Worm (Caenorhabditis elegans): ENCODE data around the gene cutc-1.

cutc-1 gene

DNA sequence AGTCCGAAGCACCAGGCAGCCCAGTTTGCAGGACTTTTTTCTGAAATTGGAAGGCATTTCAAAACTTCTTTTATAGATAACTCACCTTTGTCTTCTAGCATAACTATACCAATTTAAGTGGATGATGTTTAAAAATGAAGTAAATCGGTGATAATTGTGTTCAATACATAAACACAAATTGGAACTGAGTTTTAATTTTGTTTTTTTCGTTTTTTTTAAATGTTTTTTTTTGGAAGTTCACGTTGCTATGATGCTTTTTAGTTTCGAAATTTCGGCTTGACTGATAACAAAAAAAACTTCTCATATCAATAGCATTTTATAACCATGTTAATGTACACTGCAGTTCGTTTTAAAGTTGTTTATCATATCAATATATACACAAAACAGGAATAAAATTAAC lies 13.9 kb downstream of the cutc-1 start, which contains the start of gene ZK353.4:
Gene ZK353.4 (minus strand): TSS at position 101 of the 400 bp plus-strand sequence.
- TF ChIP-seq ztf-11 (tag; optimal IDR thresholded peaks at IDR 0.05) (no peak), elt-1 (tag; optimal IDR thresholded peaks at IDR 0.05; ENCODE audit: borderline replicate concordance, insufficient read depth) (no peak), nhr-237 (tag; optimal IDR thresholded peaks at IDR 0.05) (no peak), lsy-2 (tag; optimal IDR thresholded peaks at IDR 0.05) (no peak), M03D4.4 (tag; optimal IDR thresholded peaks at IDR 0.05) (no peak), sem-2 (GFP tag; optimal IDR thresholded peaks at IDR 0.05) (no peak), sptf-1 (tag; optimal IDR thresholded peaks at IDR 0.05) (no peak)

DNA sequence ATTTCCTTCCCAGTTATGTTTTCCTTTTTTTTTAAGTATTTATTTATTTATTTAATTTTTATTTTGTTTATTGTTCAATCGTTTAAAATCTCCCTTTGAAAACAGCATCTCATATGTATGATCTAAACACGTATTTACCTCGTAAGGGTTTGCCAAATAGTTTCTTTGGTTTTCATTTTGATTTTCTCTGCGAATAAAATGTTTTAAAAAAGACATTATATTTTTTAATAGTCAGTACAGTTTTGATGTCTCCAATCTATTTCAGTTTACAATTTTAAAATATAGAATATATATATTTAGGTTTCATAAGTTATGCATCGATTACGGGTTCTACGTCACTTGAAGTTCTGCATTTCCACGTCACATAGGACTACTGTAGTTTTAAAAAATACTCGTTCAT lies 22.8 kb downstream of the cutc-1 start, which contains the start of gene R05D3.12:
Gene R05D3.12 (plus strand): TSS at position 301 of the 400 bp plus-strand sequence.
- TF ChIP-seq ham-2 (GFP tag; optimal IDR thresholded peaks at IDR 0.05) = no peak
- no peak for TF ChIP-seq mls-2 (tag; optimal IDR thresholded peaks at IDR 0.05)
- TF ChIP-seq lin-32 (GFP tag; optimal IDR thresholded peaks at IDR 0.05) = no peak
- TF ChIP-seq elt-3 (tag; optimal IDR thresholded peaks at IDR 0.05) = no peak
- no peak for TF ChIP-seq zip-8 (tag; optimal IDR thresholded peaks at IDR 0.05)
- no peak for TF ChIP-seq unc-39 (tag; optimal IDR thresholded peaks at IDR 0.05)
- no peak for TF ChIP-seq nhr-76 (tag; optimal IDR thresholded peaks at IDR 0.05)
- no peak for TF ChIP-seq M03D4.4 (tag; optimal IDR thresholded peaks at IDR 0.05)

DNA sequence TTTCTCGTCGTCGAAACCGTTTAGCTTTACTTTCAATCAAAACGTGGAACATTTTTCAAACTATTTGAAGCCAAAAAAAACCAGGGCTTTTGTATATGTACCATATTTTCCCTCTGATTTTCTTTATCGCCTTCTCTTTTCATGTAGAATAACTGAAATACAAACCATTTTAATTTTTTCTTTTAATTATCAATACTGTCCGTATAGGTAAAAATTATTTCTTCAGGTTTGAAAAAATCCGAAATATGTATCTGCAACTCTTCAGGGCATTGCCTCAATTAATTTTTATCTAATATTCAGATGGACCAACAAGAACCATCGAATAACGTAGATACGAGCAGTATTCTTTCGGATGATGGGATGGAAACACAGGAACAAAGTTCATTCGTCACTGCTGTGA lies 28.4 kb downstream of the cutc-1 start, which contains the start of gene met-2:
Gene met-2 (plus strand): TSS at position 301 of the 400 bp plus-strand sequence.
- TF ChIP-seq nhr-2 (tag; optimal IDR thresholded peaks at IDR 0.05) (no peak), cnd-1 (tag; optimal IDR thresholded peaks at IDR 0.05) (no peak), unc-39 (tag; optimal IDR thresholded peaks at IDR 0.05) (no peak), ces-1 (GFP tag; optimal IDR thresholded peaks at IDR 0.05) (no peak), ceh-83 (GFP tag; optimal IDR thresholded peaks at IDR 0.05) (no peak), zip-8 (tag; optimal IDR thresholded peaks at IDR 0.05) (no peak), unc-62 (GFP tag; optimal IDR thresholded peaks at IDR 0.05) (no peak), mls-2 (tag; optimal IDR thresholded peaks at IDR 0.05) (no peak), blmp-1 (tag; optimal IDR thresholded peaks at IDR 0.05) (no peak), nhr-76 (tag; optimal IDR thresholded peaks at IDR 0.05) (no peak), sptf-1 (tag; optimal IDR thresholded peaks at IDR 0.05) (no peak), ceh-43 (GFP tag; optimal IDR thresholded peaks at IDR 0.05) (no peak), flh-1 (GFP tag; optimal IDR thresholded peaks at IDR 0.05) (no peak), lsy-2 (tag; optimal IDR thresholded peaks at IDR 0.05) (no peak), nhr-12 (tag; optimal IDR thresholded peaks at IDR 0.05) (no peak), ham-2 (GFP tag; optimal IDR thresholded peaks at IDR 0.05) (no peak), sem-2 (GFP tag; optimal IDR thresholded peaks at IDR 0.05) (no peak), M03D4.4 (tag; optimal IDR thresholded peaks at IDR 0.05) (no peak)

DNA sequence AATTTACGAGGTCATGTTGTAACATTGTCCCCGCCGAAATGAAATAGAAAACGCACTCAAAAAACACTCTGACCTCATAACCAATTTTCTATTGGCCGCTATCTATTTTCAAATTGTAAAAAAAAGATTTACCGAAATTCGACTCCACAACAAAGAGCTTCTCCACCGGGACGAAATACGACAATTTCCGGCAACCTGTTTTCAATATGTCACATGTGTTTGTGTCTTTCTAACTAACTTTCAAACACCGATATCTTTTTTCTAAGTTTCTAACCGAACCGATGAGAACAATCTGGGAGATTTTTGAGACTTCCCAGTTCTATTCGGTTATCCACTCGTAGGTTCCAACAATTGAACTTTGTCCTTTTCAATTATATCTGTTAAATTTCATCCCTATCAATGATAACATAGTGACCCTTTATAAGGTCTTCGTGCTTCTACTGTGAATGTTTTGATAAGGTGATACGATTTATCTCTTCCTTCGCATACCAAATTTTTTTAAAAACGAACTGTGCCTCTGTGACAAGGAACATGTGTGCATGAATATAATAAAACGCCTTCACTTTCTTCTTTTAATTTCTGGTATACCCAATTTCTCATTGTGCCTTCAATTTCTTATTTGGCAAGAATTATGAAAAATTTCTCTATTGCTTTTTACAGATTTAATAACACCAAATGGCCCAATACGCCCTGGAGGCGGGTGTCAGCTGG lies 31.7 kb downstream of the cutc-1 start, which contains the start of gene lmbr-1:
Gene lmbr-1 (plus strand): TSS at position 661 of the 711 bp plus-strand sequence.
- TF ChIP-seq sem-2 (GFP tag; optimal IDR thresholded peaks at IDR 0.05) (no peak), ceh-43 (GFP tag; optimal IDR thresholded peaks at IDR 0.05) (no peak), unc-120 (tag; optimal IDR thresholded peaks at IDR 0.05; ENCODE audit: poor library complexity, severe bottlenecking) (no peak), nhr-76 (tag; optimal IDR thresholded peaks at IDR 0.05) (no peak), mep-1 (tag; optimal IDR thresholded peaks at IDR 0.05) (no peak), nhr-28 (tag; optimal IDR thresholded peaks at IDR 0.05) (no peak), lsy-2 (tag; optimal IDR thresholded peaks at IDR 0.05) (no peak), bed-3 (GFP tag; optimal IDR thresholded peaks at IDR 0.05) (no peak), mab-5 (tag; optimal IDR thresholded peaks at IDR 0.05) (no peak)

DNA sequence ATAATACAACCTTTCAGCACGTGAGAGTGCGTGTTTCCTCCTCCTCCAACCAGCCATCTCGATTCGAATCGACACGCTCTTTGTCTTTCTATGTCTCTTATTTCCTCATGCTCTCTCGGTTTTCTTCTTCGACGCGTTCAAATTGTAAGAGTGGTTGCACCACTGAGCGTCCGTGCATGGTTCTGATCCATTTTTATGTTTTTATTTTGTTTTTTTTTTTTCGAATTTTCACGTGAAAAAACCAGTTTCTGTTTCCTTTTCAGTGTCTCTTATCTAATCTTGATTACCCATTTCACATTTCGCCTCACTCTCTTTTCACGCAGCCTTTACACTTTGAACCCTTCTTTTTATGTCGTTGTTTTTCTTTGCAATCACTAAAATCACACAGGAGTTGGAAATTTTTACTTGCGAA lies 32.6 kb downstream of the cutc-1 start:
- no peak for TF ChIP-seq ztf-11 (tag; optimal IDR thresholded peaks at IDR 0.05)
- no peak for TF ChIP-seq nhr-2 (tag; optimal IDR thresholded peaks at IDR 0.05)
- TF ChIP-seq elt-1 (tag; optimal IDR thresholded peaks at IDR 0.05; ENCODE audit: borderline replicate concordance, insufficient read depth) = no peak
- no peak for TF ChIP-seq tbx-8 (GFP tag; optimal IDR thresholded peaks at IDR 0.05)
- no peak for TF ChIP-seq nhr-28 (tag; optimal IDR thresholded peaks at IDR 0.05)
- TF ChIP-seq M03D4.4 (tag; optimal IDR thresholded peaks at IDR 0.05) = no peak
- TF ChIP-seq ceh-43 (GFP tag; optimal IDR thresholded peaks at IDR 0.05) = no peak
- no peak for TF ChIP-seq snpc-4 (tag; optimal IDR thresholded peaks at IDR 0.05)
- TF ChIP-seq bed-3 (GFP tag; optimal IDR thresholded peaks at IDR 0.05) = no peak
- no peak for TF ChIP-seq blmp-1 (tag; optimal IDR thresholded peaks at IDR 0.05)
- TF ChIP-seq zip-8 (tag; optimal IDR thresholded peaks at IDR 0.05) = no peak
- TF ChIP-seq unc-120 (tag; optimal IDR thresholded peaks at IDR 0.05; ENCODE audit: poor library complexity, severe bottlenecking) = no peak
- TF ChIP-seq mab-5 (tag; optimal IDR thresholded peaks at IDR 0.05) = no peak
- no peak for TF ChIP-seq ceh-39 (tag; optimal IDR thresholded peaks at IDR 0.05)
- TF ChIP-seq sem-2 (GFP tag; optimal IDR thresholded peaks at IDR 0.05) = no peak
- TF ChIP-seq ham-2 (GFP tag; optimal IDR thresholded peaks at IDR 0.05) = no peak
- no peak for TF ChIP-seq nhr-12 (tag; optimal IDR thresholded peaks at IDR 0.05)

All from whole organism, mixed stage, embryonic.